Worm (Caenorhabditis elegans) whole organism, late embryonic: ENCODE data around the gene srbc-51.
"Not testable (repeated sequence)": the region's sequence is repeated elsewhere in the genome, so short reads cannot be mapped to it uniquely, and the experiment has no call there.

Experiments
- F13H6.1 ChIP-seq: sonication (generic microtip); optimal IDR thresholded peaks from 2 replicates; lab custom pipeline; 2016; ENCODE audit warnings: missing genetic modification characterization, missing compliant biosample characterization
- K02D7.2 ChIP-seq: sonication (generic microtip); optimal IDR thresholded peaks from 2 replicates; lab custom pipeline; 2017; ENCODE audit warnings: mild to moderate bottlenecking, missing genetic modification characterization, missing compliant biosample characterization
- ceh-18 ChIP-seq: sonication (generic microtip); optimal IDR thresholded peaks from 2 replicates; lab custom pipeline; 2016; ENCODE audit warnings: missing genetic modification characterization, missing compliant biosample characterization
- ceh-31 ChIP-seq: sonication (generic microtip); optimal IDR thresholded peaks from 2 replicates; lab custom pipeline; 2016; ENCODE audit warnings: missing genetic modification characterization, missing compliant biosample characterization
- ceh-48 ChIP-seq: sonication (generic microtip); optimal IDR thresholded peaks from 2 replicates; lab custom pipeline; 2016; ENCODE audit warnings: missing genetic modification characterization, inconsistent platforms, missing compliant biosample characterization
- ceh-6 ChIP-seq: fragments of 200-800 bp; sonication (Bioruptor generic); optimal IDR thresholded peaks from 2 replicates; lab custom pipeline; 2018; ENCODE audit warnings: mild to moderate bottlenecking, missing genetic modification characterization, missing compliant biosample characterization
- ceh-9 ChIP-seq: sonication (generic microtip); optimal IDR thresholded peaks from 2 replicates; lab custom pipeline; 2016; ENCODE audit warnings: mild to moderate bottlenecking, missing genetic modification characterization, inconsistent platforms, missing compliant biosample characterization
- che-1 ChIP-seq: sonication (generic microtip); optimal IDR thresholded peaks from 2 replicates; lab custom pipeline; 2016; ENCODE audit warnings: mild to moderate bottlenecking, missing genetic modification characterization, missing compliant biosample characterization
- dve-1 ChIP-seq: sonication (generic microtip); optimal IDR thresholded peaks from 2 replicates; lab custom pipeline; 2017; ENCODE audit warnings: antibody characterized with exemption, mild to moderate bottlenecking, missing genetic modification characterization, missing compliant biosample characterization
- elt-4 ChIP-seq: sonication (generic microtip); optimal IDR thresholded peaks from 2 replicates; lab custom pipeline; 2016; ENCODE audit warnings: missing genetic modification characterization, missing compliant biosample characterization
- eyg-1 ChIP-seq: sonication (generic microtip); optimal IDR thresholded peaks from 2 replicates; lab custom pipeline; 2016; ENCODE audit warnings: missing genotype, missing genetic modification characterization, missing compliant biosample characterization
- fax-1 ChIP-seq: sonication (generic microtip); optimal IDR thresholded peaks from 2 replicates; lab custom pipeline; 2016; ENCODE audit warnings: missing genotype, missing genetic modification characterization, missing compliant biosample characterization
- fkh-10 ChIP-seq: fragments of 150-350 bp; optimal IDR thresholded peaks from 2 replicates; lab custom pipeline; 2014; ENCODE audit warnings: missing biosample characterization, missing genetic modification reagents, missing genetic modification characterization
- hlh-13 ChIP-seq: fragments of 200-800 bp; sonication (Bioruptor generic); optimal IDR thresholded peaks from 2 replicates; lab custom pipeline; 2018; ENCODE audit warnings: mild to moderate bottlenecking, missing genetic modification characterization, missing compliant biosample characterization
- hlh-30 ChIP-seq: sonication (generic microtip); optimal IDR thresholded peaks from 2 replicates; lab custom pipeline; 2017; ENCODE audit warnings: antibody characterized with exemption, missing genetic modification characterization, missing compliant biosample characterization; ENCODE audit not compliant: insufficient read depth
- hlh-8 ChIP-seq: sonication (generic microtip); optimal IDR thresholded peaks from 2 replicates; lab custom pipeline; 2016; ENCODE audit warnings: missing genotype, missing genetic modification characterization, missing compliant biosample characterization
- lin-11 ChIP-seq: fragments of 200-800 bp; sonication (Bioruptor generic); optimal IDR thresholded peaks from 2 replicates; lab custom pipeline; 2018; ENCODE audit warnings: mild to moderate bottlenecking, missing genetic modification characterization, missing compliant biosample characterization
- madf-2 ChIP-seq: sonication (generic microtip); optimal IDR thresholded peaks from 2 replicates; lab custom pipeline; 2017; ENCODE audit warnings: missing genetic modification characterization, missing compliant biosample characterization
- mec-3 ChIP-seq: sonication (generic microtip); optimal IDR thresholded peaks from 2 replicates; lab custom pipeline; 2016; ENCODE audit warnings: borderline replicate concordance, missing genetic modification characterization, missing compliant biosample characterization
- nfya-1 ChIP-seq: sonication (generic microtip); optimal IDR thresholded peaks from 2 replicates; lab custom pipeline; 2017; ENCODE audit warnings: missing genetic modification characterization, mild to moderate bottlenecking, missing compliant biosample characterization, antibody characterized with exemption, moderate library complexity
- nhr-11 ChIP-seq: fragments of 150-350 bp; optimal IDR thresholded peaks from 2 replicates; lab custom pipeline; 2014; ENCODE audit warnings: missing biosample characterization, missing genetic modification characterization
- nhr-232 ChIP-seq: sonication (generic microtip); optimal IDR thresholded peaks from 2 replicates; lab custom pipeline; 2016; ENCODE audit warnings: missing genetic modification characterization, missing compliant biosample characterization
- npax-4 ChIP-seq: sonication (generic microtip); optimal IDR thresholded peaks from 2 replicates; lab custom pipeline; 2016; ENCODE audit warnings: missing genetic modification characterization, missing compliant biosample characterization
- odd-2 ChIP-seq: sonication (generic microtip); optimal IDR thresholded peaks from 2 replicates; lab custom pipeline; 2017; ENCODE audit warnings: antibody characterized with exemption, mild to moderate bottlenecking, missing genetic modification characterization, missing compliant biosample characterization
- pax-1 ChIP-seq: fragments of 150-350 bp; optimal IDR thresholded peaks from 2 replicates; lab custom pipeline; 2014; ENCODE audit warnings: missing biosample characterization, missing genetic modification characterization
- pha-2 ChIP-seq: sonication (generic microtip); optimal IDR thresholded peaks from 2 replicates; lab custom pipeline; 2017; ENCODE audit warnings: mild to moderate bottlenecking, missing genetic modification characterization, missing compliant biosample characterization
- rnt-1 ChIP-seq: sonication (generic microtip); optimal IDR thresholded peaks from 2 replicates; lab custom pipeline; 2016; ENCODE audit warnings: missing genetic modification characterization, missing compliant biosample characterization
- sdc-2 ChIP-seq: sonication (generic microtip); optimal IDR thresholded peaks from 2 replicates; lab custom pipeline; 2016; ENCODE audit warnings: missing genotype, missing genetic modification characterization, missing compliant biosample characterization
- tbx-2 ChIP-seq: sonication (generic microtip); optimal IDR thresholded peaks from 2 replicates; lab custom pipeline; 2016; ENCODE audit warnings: missing genetic modification characterization, missing compliant biosample characterization
- tbx-7 ChIP-seq: sonication (generic microtip); optimal IDR thresholded peaks from 2 replicates; lab custom pipeline; 2016; ENCODE audit warnings: missing genotype, missing genetic modification characterization, missing compliant biosample characterization
- ttx-3 ChIP-seq: sonication (generic microtip); optimal IDR thresholded peaks from 2 replicates; lab custom pipeline; 2016; ENCODE audit warnings: missing genetic modification reagents, missing genetic modification characterization, missing compliant biosample characterization
- unc-55 ChIP-seq: sonication (generic microtip); optimal IDR thresholded peaks from 2 replicates; lab custom pipeline; 2017; ENCODE audit warnings: missing biosample characterization, missing genetic modification reagents, missing genetic modification characterization
- zip-5 ChIP-seq: sonication (generic microtip); optimal IDR thresholded peaks from 2 replicates; lab custom pipeline; 2016; ENCODE audit warnings: missing genetic modification characterization, missing compliant biosample characterization
- ztf-16 ChIP-seq: sonication (generic microtip); optimal IDR thresholded peaks from 2 replicates; lab custom pipeline; 2017; ENCODE audit warnings: missing genetic modification characterization, missing compliant biosample characterization

srbc-51 gene

ce11 chrV:15802623-15803022, 23.6 kb upstream of the srbc-51 start, which contains the start of gene T26E4.9:
T26E4.9 (minus strand) TSS chrV:15802723.
- not testable (repeated sequence) for TF ChIP-seq rnt-1, npax-4, hlh-8

ce11 chrV:15803079-15803478, 23.1 kb upstream of the srbc-51 start, which contains the start of gene srd-27:
srd-27 (plus strand) TSS chrV:15803379.
- TF ChIP-seq ceh-18, pax-1, madf-2 (tag; lab: Kevin White, UChicago): not testable (repeated sequence)
- TF ChIP-seq, all 69 proteins: peak for 0; not testable (repeated sequence) for 69

- not testable (repeated sequence) for TF ChIP-seq ttx-3, eyg-1, sdc-2 (tag; lab: Kevin White, UChicago)
Measured at ce11 chrV:15803748-15804147, 22.5 kb upstream of the srbc-51 start, which contains the start of gene T26E4.18. T26E4.18 (minus strand) TSS chrV:15803848.

ce11 chrV:15807420-15807819, 18.8 kb upstream of the srbc-51 start, which contains the start of gene srsx-38:
srsx-38 (minus strand) TSS chrV:15807520.
- not testable (repeated sequence) for TF ChIP-seq ceh-6 (GFP tag; lab: Kevin White, UChicago); ceh-9; ceh-31 (tag; lab: Kevin White, UChicago)
- TF ChIP-seq, all 69 proteins: peak for 0; not testable (repeated sequence) for 69

- TF ChIP-seq dve-1 (tag; lab: Kevin White, UChicago), result no peak
- TF ChIP-seq ceh-31 (tag; lab: Kevin White, UChicago), result no peak
- TF ChIP-seq mec-3, result no peak
- TF ChIP-seq eyg-1 (tag; lab: Kevin White, UChicago), result no peak
- TF ChIP-seq pha-2 (tag; lab: Kevin White, UChicago), result no peak
- TF ChIP-seq F13H6.1 (tag; lab: Kevin White, UChicago), result no peak
- no peak for TF ChIP-seq ztf-16 (tag; lab: Kevin White, UChicago)
- TF ChIP-seq tbx-7 (tag; lab: Kevin White, UChicago), result no peak
- TF ChIP-seq nhr-232 (tag; lab: Kevin White, UChicago), result no peak
- TF ChIP-seq che-1 (tag; lab: Kevin White, UChicago), result no peak
- no peak for TF ChIP-seq K02D7.2 (tag; lab: Kevin White, UChicago)
- TF ChIP-seq sdc-2 (tag; lab: Kevin White, UChicago), result no peak
- no peak for TF ChIP-seq nfya-1
- TF ChIP-seq tbx-2, result no peak
- TF ChIP-seq elt-4 (tag; lab: Kevin White, UChicago), result no peak
- no peak for TF ChIP-seq zip-5 (tag; lab: Kevin White, UChicago)
- TF ChIP-seq, all 69 proteins: peak for 0
Measured at ce11 chrV:15809543-15809942, 16.7 kb upstream of the srbc-51 start, which contains the start of gene srsx-36. srsx-36 (minus strand) TSS chrV:15809643.

ce11 chrV:15810446-15810845, 15.8 kb upstream of the srbc-51 start, which contains the start of gene F54B8.1:
F54B8.1 (plus strand) TSS chrV:15810746.
- no peak for TF ChIP-seq npax-4
- TF ChIP-seq madf-2 (tag; lab: Kevin White, UChicago), result no peak
- TF ChIP-seq K02D7.2 (tag; lab: Kevin White, UChicago), result no peak
- no peak for TF ChIP-seq fax-1
- no peak for TF ChIP-seq nhr-11 (tag; lab: Kevin White, UChicago)
- TF ChIP-seq elt-4 (tag; lab: Kevin White, UChicago), result no peak
- no peak for TF ChIP-seq hlh-30
- no peak for TF ChIP-seq lin-11 (tag; lab: Kevin White, UChicago)
- TF ChIP-seq che-1 (tag; lab: Kevin White, UChicago), result no peak
- TF ChIP-seq zip-5 (tag; lab: Kevin White, UChicago), result no peak
- TF ChIP-seq odd-2 (tag; lab: Kevin White, UChicago), result no peak
- TF ChIP-seq pax-1 (tag; lab: Kevin White, UChicago), result no peak
- no peak for TF ChIP-seq ceh-48 (tag; lab: Kevin White, UChicago)
- no peak for TF ChIP-seq hlh-13 (GFP tag; lab: Kevin White, UChicago)
- no peak for TF ChIP-seq mec-3
- TF ChIP-seq unc-55 (GFP tag; lab: Kevin White, UChicago), result no peak
- no peak for TF ChIP-seq ttx-3 (tag; lab: Kevin White, UChicago)
- no peak for TF ChIP-seq fkh-10
